Worm (Caenorhabditis elegans): ENCODE data around the gene ZK856.5.

DNA sequence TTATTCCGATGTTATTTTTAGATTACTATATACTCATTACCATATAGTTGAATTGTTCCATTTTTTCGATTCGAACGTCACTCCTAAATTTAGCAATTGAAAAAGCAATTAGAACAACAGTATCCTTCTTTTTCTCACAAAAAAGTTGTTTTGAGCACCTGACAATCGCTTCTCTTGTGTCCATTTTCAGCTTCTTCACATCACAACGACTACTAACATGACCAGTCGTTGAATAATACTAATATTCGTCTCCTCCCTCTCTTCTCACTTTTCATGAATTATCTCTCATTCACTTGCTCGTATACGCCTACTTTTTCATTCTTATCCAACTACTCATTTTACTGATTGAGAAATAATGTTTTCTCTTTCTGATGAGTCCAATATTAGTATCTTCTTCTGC is 26.8 kb upstream of the ZK856.5 start, which contains the start of gene ZK856.14:
- TF ChIP-seq elt-3 (tag; optimal IDR thresholded peaks at IDR 0.05) (no peak), nhr-12 (tag; optimal IDR thresholded peaks at IDR 0.05) (no peak)
